Worm (Caenorhabditis elegans): ENCODE measurements around the gene Y43E12A.3.
"Not testable (repeated sequence)": the region's sequence is repeated elsewhere in the genome, so short reads cannot be mapped to it uniquely, and the experiment has no call there.

Y43E12A.3 gene

ce11 chrIV:10987342-10987945 lies at the start of gene Y43E12A.3:
TSS of gene Y43E12A.3 (plus strand) at chrIV:10987895.
- TF ChIP-seq unc-55 (GFP tag; optimal IDR thresholded peaks at IDR 0.05); snpc-4 (tag; optimal IDR thresholded peaks at IDR 0.05); elt-3 (tag; optimal IDR thresholded peaks at IDR 0.05): not testable (repeated sequence)

- TF ChIP-seq mdl-1 (tag; optimal IDR thresholded peaks at IDR 0.05) = no peak
- no peak for TF ChIP-seq unc-39 (tag; optimal IDR thresholded peaks at IDR 0.05)
- no peak for TF ChIP-seq sem-4 (tag; optimal IDR thresholded peaks at IDR 0.05)
- TF ChIP-seq nhr-21 (tag; optimal IDR thresholded peaks at IDR 0.05) = no peak
- TF ChIP-seq ceh-16 (tag; optimal IDR thresholded peaks at IDR 0.05) = no peak
- no peak for TF ChIP-seq elt-1 (tag; optimal IDR thresholded peaks at IDR 0.05)
Measured at ce11 chrIV:10948797-10949196, 38.9 kb upstream of the Y43E12A.3 start, which contains the start of gene Y69E1A.1. TSS of gene Y69E1A.1 (minus strand) at chrIV:10948897.

ce11 chrIV:10949510-10949909 lies 38.2 kb upstream of the Y43E12A.3 start, which contains the start of gene nsph-3.1:
TSS of gene nsph-3.1 (plus strand) at chrIV:10949810.
- TF ChIP-seq F13H6.1 (tag; optimal IDR thresholded peaks at IDR 0.05) (no peak), Y55F3AM.14 (GFP tag; optimal IDR thresholded peaks at IDR 0.05) (no peak), dmd-4 (tag; optimal IDR thresholded peaks at IDR 0.05) (no peak), ceh-82 (tag; optimal IDR thresholded peaks at IDR 0.05) (no peak), nhr-23 (tag; optimal IDR thresholded peaks at IDR 0.05) (no peak), egl-27 (tag; optimal IDR thresholded peaks at IDR 0.05) (no peak), nhr-237 (tag; optimal IDR thresholded peaks at IDR 0.05) (no peak), lin-11 (tag; optimal IDR thresholded peaks at IDR 0.05) (no peak), lsy-2 (tag; optimal IDR thresholded peaks at IDR 0.05) (no peak), mdl-1 (tag; optimal IDR thresholded peaks at IDR 0.05) (no peak), unc-62 (GFP tag; optimal IDR thresholded peaks at IDR 0.05) (no peak), unc-39 (tag; optimal IDR thresholded peaks at IDR 0.05) (no peak), ZK546.5 (tag; optimal IDR thresholded peaks at IDR 0.05) (no peak), sem-4 (tag; optimal IDR thresholded peaks at IDR 0.05) (no peak), nhr-10 (tag; optimal IDR thresholded peaks at IDR 0.05) (no peak), elt-1 (tag; optimal IDR thresholded peaks at IDR 0.05) (no peak), crh-2 (tag; optimal IDR thresholded peaks at IDR 0.05) (no peak), gmeb-1 (tag; optimal IDR thresholded peaks at IDR 0.05) (no peak)

ce11 chrIV:10950363-10951214 lies 37.1 kb upstream of the Y43E12A.3 start:
- TF ChIP-seq nhr-10 (tag; optimal IDR thresholded peaks at IDR 0.05) (no peak), lin-11 (tag; optimal IDR thresholded peaks at IDR 0.05) (no peak), nhr-23 (tag; optimal IDR thresholded peaks at IDR 0.05) (peak; percentile 72)

- TF ChIP-seq ztf-11 (tag; optimal IDR thresholded peaks at IDR 0.05) (no peak), sem-4 (tag; optimal IDR thresholded peaks at IDR 0.05) (no peak), ztf-1 (GFP tag; conservative IDR thresholded peaks at IDR 0.05) (no peak), sma-3 (GFP tag; optimal IDR thresholded peaks at IDR 0.05) (no peak), nhr-237 (tag; optimal IDR thresholded peaks at IDR 0.05) (no peak), skn-1 (tag; optimal IDR thresholded peaks at IDR 0.05) (no peak), nhr-10 (tag; optimal IDR thresholded peaks at IDR 0.05) (no peak), lsy-2 (tag; optimal IDR thresholded peaks at IDR 0.05) (no peak), nhr-77 (tag; optimal IDR thresholded peaks at IDR 0.05) (no peak), C34F6.9 (tag; optimal IDR thresholded peaks at IDR 0.05) (no peak), ztf-4 (tag; optimal IDR thresholded peaks at IDR 0.05) (no peak), ama-1 (optimal IDR thresholded peaks at IDR 0.05) (no peak), snpc-4 (tag; optimal IDR thresholded peaks at IDR 0.05) (no peak), unc-55 (GFP tag; optimal IDR thresholded peaks at IDR 0.05) (no peak), fos-1 (tag; optimal IDR thresholded peaks at IDR 0.05) (no peak), unc-39 (tag; optimal IDR thresholded peaks at IDR 0.05) (no peak), lin-39 (tag; optimal IDR thresholded peaks at IDR 0.05) (no peak), peb-1 (tag; optimal IDR thresholded peaks at IDR 0.05) (no peak)
Measured at ce11 chrIV:10951997-10952396, 35.7 kb upstream of the Y43E12A.3 start, which contains the start of gene Y69E1A.3. TSS of gene Y69E1A.3 (plus strand) at chrIV:10952297.
